Worm (Caenorhabditis elegans) whole organism, L1 larva: Measurements from ENCODE around the gene C29F9.2.

Experiments
- C16A3.4 ChIP-seq: fragments of 150-350 bp; optimal IDR thresholded peaks from 2 replicates; lab custom pipeline; 2014; ENCODE audit warnings: missing biosample characterization, missing genetic modification characterization
- C34B4.2 ChIP-seq: sonication (generic microtip); optimal IDR thresholded peaks from 2 replicates; lab custom pipeline; 2017; ENCODE audit warnings: mild to moderate bottlenecking, missing genetic modification characterization, missing compliant biosample characterization
- F16B12.6 ChIP-seq: fragments of 150-350 bp; optimal IDR thresholded peaks from 2 replicates; lab custom pipeline; 2014; ENCODE audit warnings: missing biosample characterization, missing genetic modification characterization
- alr-1 ChIP-seq: fragments of 200-800 bp; sonication (Bioruptor generic); optimal IDR thresholded peaks from 2 replicates; lab custom pipeline; 2018; ENCODE audit warnings: borderline replicate concordance, mild to moderate bottlenecking, missing genetic modification characterization, missing compliant biosample characterization
- aly-2 ChIP-seq: fragments of 150-350 bp; optimal IDR thresholded peaks from 2 replicates; lab custom pipeline; 2014; ENCODE audit warnings: missing biosample characterization, missing genetic modification characterization
- ama-1 ChIP-seq: fragments of 150-350 bp; optimal IDR thresholded peaks from 2 replicates; lab custom pipeline; 2014
- ceh-63 ChIP-seq: fragments of 200-800 bp; sonication (Bioruptor generic); optimal IDR thresholded peaks from 2 replicates; lab custom pipeline; 2018; ENCODE audit warnings: mild to moderate bottlenecking, missing genetic modification characterization, missing compliant biosample characterization
- ceh-90 ChIP-seq: sonication (generic microtip); optimal IDR thresholded peaks from 2 replicates; lab custom pipeline; 2016; ENCODE audit warnings: missing genetic modification characterization, missing compliant biosample characterization
- ces-1 ChIP-seq: fragments of 150-350 bp; optimal IDR thresholded peaks from 2 replicates; lab custom pipeline; 2014; ENCODE audit warnings: missing biosample characterization, missing genetic modification reagents, missing genetic modification characterization
- efl-1 ChIP-seq, 4 experiments: fragments of 150-350 bp; optimal IDR thresholded peaks in 3 of 4; peaks in 1 of 4; 1 replicate in 1 of 4; 2 replicates in 3 of 4; lab custom pipeline; 2014; ENCODE audit warnings: missing biosample characterization in 2 of 4, missing genetic modification characterization in 2 of 4, missing genetic modification reagents in 2 of 4
- efl-3 ChIP-seq: fragments of 200-800 bp; sonication (Bioruptor generic); optimal IDR thresholded peaks from 2 replicates; lab custom pipeline; 2018; ENCODE audit warnings: mild to moderate bottlenecking, missing genetic modification characterization, missing compliant biosample characterization
- elt-2 ChIP-seq: sonication (generic microtip); optimal IDR thresholded peaks from 2 replicates; lab custom pipeline; 2016; ENCODE audit warnings: missing genetic modification characterization, mild to moderate bottlenecking, inconsistent platforms, missing compliant biosample characterization, missing genetic modification reagents
- elt-3 ChIP-seq, 6 experiments: fragments of 150-350 bp in 1 of 6; sonication (generic microtip); optimal IDR thresholded peaks; 2 replicates each; lab custom pipeline; 2017 to 2018; ENCODE audit warnings: missing biosample characterization in 6 of 6, missing genetic modification characterization in 6 of 6, inconsistent platforms in 1 of 6
- fkh-10 ChIP-seq: sonication (generic microtip); optimal IDR thresholded peaks from 2 replicates; lab custom pipeline; 2017; ENCODE audit warnings: missing biosample characterization, missing genetic modification reagents, missing genetic modification characterization
- fkh-8 ChIP-seq: sonication (generic microtip); optimal IDR thresholded peaks from 2 replicates; lab custom pipeline; 2016; ENCODE audit warnings: mild to moderate bottlenecking, missing genetic modification characterization, missing compliant biosample characterization
- fos-1 ChIP-seq: fragments of 150-350 bp; optimal IDR thresholded peaks from 2 replicates; lab custom pipeline; 2014; ENCODE audit warnings: missing biosample characterization, missing genetic modification characterization
- hlh-17 ChIP-seq: fragments of 200-800 bp; sonication (Bioruptor generic); optimal IDR thresholded peaks from 2 replicates; lab custom pipeline; 2018; ENCODE audit warnings: missing genetic modification characterization, mild to moderate bottlenecking, missing compliant biosample characterization, moderate library complexity, borderline replicate concordance
- hlh-4 ChIP-seq: sonication (generic microtip); optimal IDR thresholded peaks from 2 replicates; lab custom pipeline; 2016; ENCODE audit warnings: mild to moderate bottlenecking, missing genetic modification characterization, missing compliant biosample characterization
- irx-1 ChIP-seq: sonication (generic microtip); optimal IDR thresholded peaks from 2 replicates; lab custom pipeline; 2016; ENCODE audit warnings: missing genetic modification characterization, missing compliant biosample characterization
- isw-1 ChIP-seq: fragments of 200-800 bp; sonication (Bioruptor generic); IDR thresholded peaks from 2 replicates; pipeline ENCODE4 v1.3.6; 2022; ENCODE audit warnings: missing genetic modification characterization, missing compliant biosample characterization
- lin-14 ChIP-seq: fragments of 200-800 bp; sonication (Bioruptor generic); optimal IDR thresholded peaks from 2 replicates; lab custom pipeline; 2018; ENCODE audit warnings: mild to moderate bottlenecking, missing genetic modification characterization, moderate library complexity, missing compliant biosample characterization
- lin-15B ChIP-seq: fragments of 150-350 bp; sonication (generic microtip); optimal IDR thresholded peaks from 3 replicates; lab custom pipeline; 2014; ENCODE audit warnings: missing biosample characterization, missing genetic modification characterization
- lin-35 ChIP-seq, 2 experiments: fragments of 150-350 bp; optimal IDR thresholded peaks; 2 replicates each; lab custom pipeline; 2014; ENCODE audit warnings: missing biosample characterization in 2 of 2, missing genetic modification characterization in 2 of 2, missing genetic modification reagents in 2 of 2
- lir-3 ChIP-seq: sonication (generic microtip); optimal IDR thresholded peaks from 2 replicates; lab custom pipeline; 2016; ENCODE audit warnings: mild to moderate bottlenecking, missing genetic modification characterization, moderate library complexity, missing compliant biosample characterization; ENCODE audit not compliant: poor library complexity
- lsy-2 ChIP-seq, 2 experiments: fragments of 150-350 bp; optimal IDR thresholded peaks; 2 replicates each; lab custom pipeline; 2014; ENCODE audit warnings: missing biosample characterization in 2 of 2, missing genetic modification characterization in 2 of 2
- mab-9 ChIP-seq: fragments of 200-800 bp; sonication (Bioruptor generic); IDR thresholded peaks from 2 replicates; pipeline ENCODE4 v1.3.6; 2022; ENCODE audit warnings: missing genetic modification reagents, missing genetic modification characterization, missing compliant biosample characterization
- mef-2 ChIP-seq: fragments of 150-350 bp; optimal IDR thresholded peaks from 2 replicates; lab custom pipeline; 2014; ENCODE audit warnings: missing biosample characterization, missing genetic modification characterization
- mep-1 ChIP-seq: fragments of 150-350 bp; optimal IDR thresholded peaks from 2 replicates; lab custom pipeline; 2014; ENCODE audit warnings: missing biosample characterization, missing genetic modification characterization
- nhr-20 ChIP-seq: sonication (generic microtip); optimal IDR thresholded peaks from 2 replicates; lab custom pipeline; 2016; ENCODE audit warnings: mild to moderate bottlenecking, missing genetic modification characterization, missing compliant biosample characterization
- nhr-28 ChIP-seq: fragments of 150-350 bp; optimal IDR thresholded peaks from 2 replicates; lab custom pipeline; 2014; ENCODE audit warnings: missing biosample characterization, missing genetic modification characterization
- nhr-47 ChIP-seq: sonication (generic microtip); optimal IDR thresholded peaks from 2 replicates; lab custom pipeline; 2016; ENCODE audit warnings: mild to moderate bottlenecking, missing genetic modification characterization, moderate library complexity, missing compliant biosample characterization
- nhr-71 ChIP-seq: sonication (generic microtip); optimal IDR thresholded peaks from 2 replicates; lab custom pipeline; 2016; ENCODE audit warnings: mild to moderate bottlenecking, missing genetic modification characterization, moderate library complexity, missing compliant biosample characterization
- nhr-76 ChIP-seq: sonication (generic microtip); optimal IDR thresholded peaks from 2 replicates; lab custom pipeline; 2017; ENCODE audit warnings: missing biosample characterization, missing genetic modification characterization
- nhr-77 ChIP-seq: fragments of 150-350 bp; optimal IDR thresholded peaks from 2 replicates; lab custom pipeline; 2014; ENCODE audit warnings: missing biosample characterization, missing genetic modification characterization
- nhr-84 ChIP-seq: sonication (generic microtip); optimal IDR thresholded peaks from 2 replicates; lab custom pipeline; 2017; ENCODE audit warnings: missing biosample characterization, missing genetic modification characterization
- nhr-90 ChIP-seq: sonication (generic microtip); optimal IDR thresholded peaks from 2 replicates; lab custom pipeline; 2016; ENCODE audit warnings: mild to moderate bottlenecking, missing genetic modification characterization, missing compliant biosample characterization; ENCODE audit not compliant: poor library complexity
- pag-3 ChIP-seq: sonication (generic microtip); optimal IDR thresholded peaks from 2 replicates; lab custom pipeline; 2017; ENCODE audit warnings: missing genetic modification characterization, mild to moderate bottlenecking, missing compliant biosample characterization, antibody characterized with exemption, borderline replicate concordance; ENCODE audit not compliant: insufficient read depth
- pax-3 ChIP-seq: fragments of 200-800 bp; sonication (Bioruptor generic); optimal IDR thresholded peaks from 2 replicates; lab custom pipeline; 2018; ENCODE audit warnings: mild to moderate bottlenecking, missing genetic modification characterization, moderate library complexity, missing compliant biosample characterization
- skn-1 ChIP-seq: fragments of 150-350 bp; optimal IDR thresholded peaks from 2 replicates; lab custom pipeline; 2014; ENCODE audit warnings: missing biosample characterization, missing genetic modification characterization
- snu-23 ChIP-seq: sonication (generic microtip); optimal IDR thresholded peaks from 2 replicates; lab custom pipeline; 2016; ENCODE audit warnings: missing genetic modification characterization, missing compliant biosample characterization
- sox-4 ChIP-seq: sonication (generic microtip); optimal IDR thresholded peaks from 2 replicates; lab custom pipeline; 2016; ENCODE audit warnings: missing genetic modification characterization, missing compliant biosample characterization
- swsn-7 ChIP-seq: sonication (generic microtip); optimal IDR thresholded peaks from 2 replicates; lab custom pipeline; 2016; ENCODE audit warnings: missing genetic modification characterization, missing compliant biosample characterization
- tbx-2 ChIP-seq: sonication (generic microtip); optimal IDR thresholded peaks from 2 replicates; lab custom pipeline; 2016; ENCODE audit warnings: missing genetic modification characterization, missing compliant biosample characterization
- unc-30 ChIP-seq: sonication (generic microtip); optimal IDR thresholded peaks from 2 replicates; lab custom pipeline; 2017; ENCODE audit warnings: missing biosample characterization, missing genetic modification characterization
- unc-62 ChIP-seq: fragments of 150-350 bp; optimal IDR thresholded peaks from 2 replicates; lab custom pipeline; 2014; ENCODE audit warnings: missing biosample characterization, missing genetic modification reagents, missing genetic modification characterization
- unc-86 ChIP-seq: sonication (generic microtip); optimal IDR thresholded peaks from 2 replicates; lab custom pipeline; 2016; ENCODE audit warnings: missing genetic modification characterization, missing compliant biosample characterization
- xbp-1 ChIP-seq: sonication (generic microtip); optimal IDR thresholded peaks from 2 replicates; lab custom pipeline; 2016; ENCODE audit warnings: missing genetic modification characterization, missing compliant biosample characterization
- zip-4 ChIP-seq: fragments of 200-800 bp; sonication (Bioruptor generic); optimal IDR thresholded peaks from 2 replicates; lab custom pipeline; 2018; ENCODE audit warnings: mild to moderate bottlenecking, missing genetic modification characterization, moderate library complexity, missing compliant biosample characterization
- ztf-11 ChIP-seq, 2 experiments: sonication (generic microtip); optimal IDR thresholded peaks; 2 replicates each; lab custom pipeline; 2016 to 2017; ENCODE audit warnings: missing genetic modification characterization in 2 of 2, missing biosample characterization in 1 of 2, missing compliant biosample characterization in 1 of 2
- ztf-4 ChIP-seq: fragments of 150-350 bp; optimal IDR thresholded peaks from 2 replicates; lab custom pipeline; 2014; ENCODE audit warnings: missing biosample characterization, missing genetic modification characterization

Gene C29F9.2

ce11 chrIII:87183-87582 is 43.6 kb upstream of the C29F9.2 start, which contains the start of the genes F54C4.4 and mrpl-40 (continued):
- peak; percentile 72 for TF ChIP-seq xbp-1 (tag; lab: Kevin White, UChicago)
- no peak for TF ChIP-seq unc-62 (GFP tag; lab: Kevin White, UChicago)
- TF ChIP-seq ces-1 (GFP tag; lab: Kevin White, UChicago) = no peak
- peak in 1 of 6 experiments; percentile 28 for TF ChIP-seq elt-3 (tag; optimal IDR thresholded peaks at IDR 0.05; lab: Kevin White, UChicago)
- peak; percentile 59 for TF ChIP-seq nhr-90 (tag; lab: Kevin White, UChicago)
- no peak for TF ChIP-seq nhr-28
- peak; percentile 74 for TF ChIP-seq isw-1 (GFP tag; lab: Robert Waterston, UW)

ce11 chrIII:89155-89554 is 41.6 kb upstream of the C29F9.2 start:
- TF ChIP-seq swsn-7 (tag; lab: Kevin White, UChicago) (peak; percentile 49), nhr-28 (no peak), lir-3 (no peak), lsy-2 (tag; optimal IDR thresholded peaks at IDR 0.05; lab: Kevin White, UChicago) (peak; percentile 31 to 50), F16B12.6 (no peak), mep-1 (tag; lab: Kevin White, UChicago) (peak; percentile 56), ceh-63 (GFP tag; lab: Kevin White, UChicago) (no peak), nhr-47 (peak; percentile 70), skn-1 (tag; lab: Kevin White, UChicago) (peak; percentile 26), lin-35 (GFP tag; optimal IDR thresholded peaks at IDR 0.05; lab: Kevin White, UChicago) (peak; percentile 15 to 56), fos-1 (tag; lab: Kevin White, UChicago) (peak; percentile 13), fkh-10 (GFP tag; lab: Kevin White, UChicago) (no peak), ztf-4 (tag; lab: Kevin White, UChicago) (no peak), aly-2 (tag; lab: Kevin White, UChicago) (peak; percentile 81), pax-3 (tag; lab: Kevin White, UChicago) (peak; percentile 35), nhr-71 (tag; lab: Kevin White, UChicago) (peak; percentile 76), pag-3 (no peak), ces-1 (GFP tag; lab: Kevin White, UChicago) (no peak), nhr-84 (tag; lab: Kevin White, UChicago) (no peak), efl-1 (optimal IDR thresholded peaks at IDR 0.05; lab: Kevin White, UChicago) (peak in 1 of 2 experiments; percentile 49), efl-1 (GFP tag; optimal IDR thresholded peaks at IDR 0.05 in 1 of 2; lab: Kevin White, UChicago) (peak in 1 of 2 experiments; percentile 79), unc-30 (tag; lab: Kevin White, UChicago) (no peak), ama-1 (lab: Kevin White, UChicago) (peak; percentile 43), snu-23 (GFP tag; lab: Kevin White, UChicago) (peak; percentile 69), efl-3 (GFP tag; lab: Kevin White, UChicago) (no peak), zip-4 (peak; percentile 27), nhr-20 (tag; lab: Kevin White, UChicago) (peak; percentile 54), C34B4.2 (tag; lab: Kevin White, UChicago) (no peak), C16A3.4 (tag; lab: Kevin White, UChicago) (peak; percentile 4), tbx-2 (tag; lab: Kevin White, UChicago) (peak; percentile 40), fkh-8 (no peak), lin-15B (peak; percentile 2), nhr-77 (peak; percentile 42), sox-4 (tag; lab: Kevin White, UChicago) (no peak), mab-9 (GFP tag; lab: Robert Waterston, UW) (no peak), nhr-76 (tag; lab: Kevin White, UChicago) (no peak), ceh-90 (tag; lab: Kevin White, UChicago) (no peak), irx-1 (tag; lab: Kevin White, UChicago) (peak; percentile 26), elt-3 (tag; optimal IDR thresholded peaks at IDR 0.05; lab: Kevin White, UChicago) (peak in 1 of 6 experiments; percentile 9), lin-14 (GFP tag; lab: Kevin White, UChicago) (peak; percentile 46), hlh-17 (no peak), mef-2 (tag; lab: Kevin White, UChicago) (no peak), elt-2 (tag; lab: Kevin White, UChicago) (peak; percentile 52), ztf-11 (tag; optimal IDR thresholded peaks at IDR 0.05; lab: Kevin White, UChicago) (no peak), hlh-4 (tag; lab: Kevin White, UChicago) (no peak), alr-1 (tag; lab: Kevin White, UChicago) (no peak), unc-86 (tag; lab: Kevin White, UChicago) (no peak)
